Worm (Caenorhabditis elegans): Measurements from ENCODE around the gene ZK856.11.

ZK856.11 gene

ce11 chrV:10248255-10248979 lies 43.7 kb upstream of the ZK856.11 start, which contains the start of gene akt-1:
TSS of gene akt-1 (plus strand) at chrV:10248905.
- TF ChIP-seq hmg-11 (tag; optimal IDR thresholded peaks at IDR 0.05) (peak; percentile 4), ceh-82 (tag; optimal IDR thresholded peaks at IDR 0.05) (no peak), pqm-1 (tag; optimal IDR thresholded peaks at IDR 0.05) (peak; percentile 77), elt-2 (tag; optimal IDR thresholded peaks at IDR 0.05) (peak; percentile 17), pha-4 (tag; optimal IDR thresholded peaks at IDR 0.05) (peak; percentile 1)

ce11 chrV:10247673-10248239 lies 43.0 kb upstream of the ZK856.11 start:
- TF ChIP-seq mml-1 (tag; optimal IDR thresholded peaks at IDR 0.05) (no peak), egl-5 (tag; optimal IDR thresholded peaks at IDR 0.05) (no peak), ama-1 (optimal IDR thresholded peaks at IDR 0.05) (peak; percentile 75), pha-4 (tag; optimal IDR thresholded peaks at IDR 0.05) (no peak)

- TF ChIP-seq hmg-11 (tag; optimal IDR thresholded peaks at IDR 0.05) (peak; percentile 38), egl-5 (tag; optimal IDR thresholded peaks at IDR 0.05) (no peak), nhr-25 (tag; optimal IDR thresholded peaks at IDR 0.05) (no peak), fkh-10 (GFP tag; optimal IDR thresholded peaks at IDR 0.05) (no peak), unc-62 (GFP tag; optimal IDR thresholded peaks at IDR 0.05) (no peak), skn-1 (tag; optimal IDR thresholded peaks at IDR 0.05) (no peak), sea-2 (GFP tag; optimal IDR thresholded peaks at IDR 0.05) (no peak), nhr-76 (tag; optimal IDR thresholded peaks at IDR 0.05) (no peak), elt-3 (tag; optimal IDR thresholded peaks at IDR 0.05) (no peak), pha-4 (tag; optimal IDR thresholded peaks at IDR 0.05) (peak; percentile 67), elt-2 (tag; optimal IDR thresholded peaks at IDR 0.05) (peak; percentile 19), mdl-1 (tag; optimal IDR thresholded peaks at IDR 0.05) (no peak), nhr-43 (tag; optimal IDR thresholded peaks at IDR 0.05; ENCODE audit: poor library complexity, severe bottlenecking) (no peak), ceh-82 (tag; optimal IDR thresholded peaks at IDR 0.05) (no peak), tbx-2 (tag; optimal IDR thresholded peaks at IDR 0.05) (no peak), nhr-237 (tag; optimal IDR thresholded peaks at IDR 0.05) (no peak), nhr-67 (tag; optimal IDR thresholded peaks at IDR 0.05) (no peak), nhr-11 (tag; optimal IDR thresholded peaks at IDR 0.05) (no peak), nhr-12 (tag; optimal IDR thresholded peaks at IDR 0.05) (no peak), nhr-28 (tag; optimal IDR thresholded peaks at IDR 0.05) (no peak), nfya-1 (tag; optimal IDR thresholded peaks at IDR 0.05; ENCODE audit: insufficient read depth) (peak; percentile 41), egl-27 (tag; optimal IDR thresholded peaks at IDR 0.05) (no peak), snpc-4 (tag; optimal IDR thresholded peaks at IDR 0.05) (peak; percentile 10), ceh-16 (tag; optimal IDR thresholded peaks at IDR 0.05) (no peak), lin-39 (tag; optimal IDR thresholded peaks at IDR 0.05) (peak; percentile 13), zag-1 (tag; optimal IDR thresholded peaks at IDR 0.05) (no peak), ztf-4 (tag; optimal IDR thresholded peaks at IDR 0.05) (no peak), lin-15B (tag; optimal IDR thresholded peaks at IDR 0.05) (no peak), R02D3.7 (tag; optimal IDR thresholded peaks at IDR 0.05) (no peak), jun-1 (tag; optimal IDR thresholded peaks at IDR 0.05) (no peak)
These were observed 42.2 kb upstream of the ZK856.11 start for ce11 chrV:10246967-10247366.

ce11 chrV:10246443-10246885 lies 41.7 kb upstream of the ZK856.11 start:
- no peak for TF ChIP-seq ztf-4 (tag; optimal IDR thresholded peaks at IDR 0.05)
- no peak for TF ChIP-seq ZK546.5 (tag; optimal IDR thresholded peaks at IDR 0.05)
- TF ChIP-seq eor-1 (tag; optimal IDR thresholded peaks at IDR 0.05), result no peak
- no peak for TF ChIP-seq hmg-11 (tag; optimal IDR thresholded peaks at IDR 0.05)
- TF ChIP-seq nhr-76 (tag; optimal IDR thresholded peaks at IDR 0.05), result no peak
- no peak for TF ChIP-seq unc-39 (tag; optimal IDR thresholded peaks at IDR 0.05)
- TF ChIP-seq ceh-16 (tag; optimal IDR thresholded peaks at IDR 0.05), result no peak
- no peak for TF ChIP-seq ceh-9 (tag; optimal IDR thresholded peaks at IDR 0.05)
- TF ChIP-seq nhr-28 (tag; optimal IDR thresholded peaks at IDR 0.05), result no peak
- no peak for TF ChIP-seq elt-2 (tag; optimal IDR thresholded peaks at IDR 0.05)
- no peak for TF ChIP-seq skn-1 (tag; optimal IDR thresholded peaks at IDR 0.05)
- TF ChIP-seq pqm-1 (tag; optimal IDR thresholded peaks at IDR 0.05), result no peak
- no peak for TF ChIP-seq nhr-12 (tag; optimal IDR thresholded peaks at IDR 0.05)
- no peak for TF ChIP-seq ztf-11 (tag; optimal IDR thresholded peaks at IDR 0.05)
- no peak for TF ChIP-seq fos-1 (tag; optimal IDR thresholded peaks at IDR 0.05)
- no peak for TF ChIP-seq ceh-82 (tag; optimal IDR thresholded peaks at IDR 0.05)
- TF ChIP-seq lin-39 (tag; optimal IDR thresholded peaks at IDR 0.05), result peak; percentile 94
- no peak for TF ChIP-seq nhr-67 (tag; optimal IDR thresholded peaks at IDR 0.05)
- TF ChIP-seq nhr-23 (tag; optimal IDR thresholded peaks at IDR 0.05), result no peak
- no peak for TF ChIP-seq jun-1 (tag; optimal IDR thresholded peaks at IDR 0.05)
- TF ChIP-seq aly-2 (tag; optimal IDR thresholded peaks at IDR 0.05), result no peak
- no peak for TF ChIP-seq sea-2 (GFP tag; optimal IDR thresholded peaks at IDR 0.05)
- TF ChIP-seq nhr-43 (tag; optimal IDR thresholded peaks at IDR 0.05; ENCODE audit: poor library complexity, severe bottlenecking), result no peak
- peak; percentile 62 for TF ChIP-seq egl-5 (tag; optimal IDR thresholded peaks at IDR 0.05)
- no peak for TF ChIP-seq elt-3 (tag; optimal IDR thresholded peaks at IDR 0.05)
- no peak for TF ChIP-seq zag-1 (tag; optimal IDR thresholded peaks at IDR 0.05)
- no peak for TF ChIP-seq unc-62 (GFP tag; optimal IDR thresholded peaks at IDR 0.05)
- no peak for TF ChIP-seq ama-1 (optimal IDR thresholded peaks at IDR 0.05)
- TF ChIP-seq mdl-1 (tag; optimal IDR thresholded peaks at IDR 0.05), result peak; percentile 89
- TF ChIP-seq egl-27 (tag; optimal IDR thresholded peaks at IDR 0.05), result no peak
- no peak for TF ChIP-seq fkh-2 (tag; optimal IDR thresholded peaks at IDR 0.05)
- TF ChIP-seq R02D3.7 (tag; optimal IDR thresholded peaks at IDR 0.05), result no peak
- no peak for TF ChIP-seq mml-1 (tag; optimal IDR thresholded peaks at IDR 0.05)
- peak; percentile 66 for TF ChIP-seq nfya-1 (tag; optimal IDR thresholded peaks at IDR 0.05; ENCODE audit: insufficient read depth)
